Fruit fly (Drosophila melanogaster) whole organism, embryonic: ENCODE data around the gene Tsp74F.
A peak's percentile ranks its signal among the peaks of the same experiment; 100 is the strongest.

ENCODE experiments used
- CG1024 ChIP-seq: fragments of 200-800 bp; sonication (Bioruptor generic); IDR thresholded peaks from 2 replicates; pipeline ENCODE4 v1.3.6; 2022; ENCODE audit warnings: missing biosample characterization, missing genetic modification characterization
- CG10274 ChIP-seq: fragments of 200-800 bp; sonication (Bioruptor generic); optimal IDR thresholded peaks from 3 replicates; lab custom pipeline; 2017; ENCODE audit warnings: missing biosample characterization, mild to moderate bottlenecking, missing genetic modification characterization
- CG10462 ChIP-seq: fragments of 200-800 bp; sonication (Bioruptor generic); optimal IDR thresholded peaks from 2 replicates; lab custom pipeline; 2016; ENCODE audit warnings: missing biosample characterization, missing genetic modification characterization
- CG10543 ChIP-seq: fragments of 200-800 bp; sonication (Bioruptor generic); optimal IDR thresholded peaks from 3 replicates; lab custom pipeline; 2017; ENCODE audit warnings: missing biosample characterization, mild to moderate bottlenecking, missing genetic modification characterization, moderate library complexity
- CG10565 ChIP-seq: fragments of 200-800 bp; sonication (Bioruptor generic); optimal IDR thresholded peaks from 3 replicates; lab custom pipeline; 2016; ENCODE audit warnings: missing biosample characterization, mild to moderate bottlenecking, missing genetic modification characterization
- CG10979 ChIP-seq: fragments of 200-800 bp; sonication (Bioruptor generic); optimal IDR thresholded peaks from 2 replicates; lab custom pipeline; 2018; ENCODE audit warnings: missing biosample characterization, mild to moderate bottlenecking, missing genetic modification characterization, moderate library complexity
- CG11696 ChIP-seq: fragments of 200-800 bp; sonication (Bioruptor generic); IDR thresholded peaks from 2 replicates; pipeline ENCODE4 v1.3.6; 2022; ENCODE audit warnings: missing biosample characterization, missing genetic modification characterization
- CG11723 ChIP-seq: fragments of 200-800 bp; sonication (Bioruptor generic); optimal IDR thresholded peaks from 2 replicates; lab custom pipeline; 2017; ENCODE audit warnings: missing biosample characterization, mild to moderate bottlenecking, missing genetic modification characterization
- CG13775 ChIP-seq: fragments of 200-800 bp; sonication (Bioruptor generic); optimal IDR thresholded peaks from 3 replicates; lab custom pipeline; 2017; ENCODE audit warnings: missing biosample characterization, mild to moderate bottlenecking, missing genetic modification characterization
- CG14014 ChIP-seq: fragments of 200-800 bp; sonication (Bioruptor generic); IDR thresholded peaks from 2 replicates; pipeline ENCODE4 v1.3.6; 2022; ENCODE audit warnings: missing biosample characterization, missing genetic modification characterization
- CG14050 ChIP-seq: fragments of 200-800 bp; sonication (Bioruptor generic); IDR thresholded peaks from 3 replicates; pipeline ENCODE4 v1.3.6; 2022; ENCODE audit warnings: missing biosample characterization, missing genetic modification characterization
- CG18476 ChIP-seq: fragments of 200-800 bp; sonication (Bioruptor generic); optimal IDR thresholded peaks from 2 replicates; lab custom pipeline; 2016; ENCODE audit warnings: missing biosample characterization, mild to moderate bottlenecking, missing genetic modification characterization
- CG2120 ChIP-seq: fragments of 200-800 bp; sonication (Bioruptor generic); optimal IDR thresholded peaks from 3 replicates; lab custom pipeline; 2016; ENCODE audit warnings: missing biosample characterization, missing genetic modification characterization
- CG2875 ChIP-seq: fragments of 200-800 bp; sonication (Bioruptor generic); optimal IDR thresholded peaks from 2 replicates; lab custom pipeline; 2017; ENCODE audit warnings: missing biosample characterization, mild to moderate bottlenecking, missing genetic modification characterization, missing genetic modification reagents
- CG2889 ChIP-seq: fragments of 200-800 bp; sonication (Bioruptor generic); IDR thresholded peaks from 3 replicates; pipeline ENCODE4 v1.3.6; 2022; ENCODE audit warnings: missing biosample characterization, missing genetic modification characterization
- CG30403 ChIP-seq: fragments of 200-800 bp; sonication (Bioruptor generic); optimal IDR thresholded peaks from 3 replicates; lab custom pipeline; 2016; ENCODE audit warnings: missing biosample characterization, missing genetic modification characterization
- CG3407 ChIP-seq: fragments of 200-800 bp; sonication (Bioruptor generic); optimal IDR thresholded peaks from 2 replicates; lab custom pipeline; 2018; ENCODE audit warnings: missing biosample characterization, mild to moderate bottlenecking, missing genetic modification characterization
- CG42726 ChIP-seq: fragments of 200-800 bp; sonication (Bioruptor generic); IDR thresholded peaks from 2 replicates; pipeline ENCODE4 v1.3.6; 2022; ENCODE audit warnings: missing biosample characterization, missing genetic modification characterization; ENCODE audit not compliant: partially characterized antibody
- CG4707 ChIP-seq: fragments of 200-800 bp; sonication (Bioruptor generic); optimal IDR thresholded peaks from 2 replicates; lab custom pipeline; 2018; ENCODE audit warnings: missing biosample characterization, mild to moderate bottlenecking, missing genetic modification characterization, moderate library complexity
- CG6254 ChIP-seq: fragments of 200-800 bp; sonication (Bioruptor generic); optimal IDR thresholded peaks from 3 replicates; lab custom pipeline; 2017; ENCODE audit warnings: mild to moderate bottlenecking, missing biosample characterization, missing genetic modification reagents, missing genetic modification characterization
- CG6654 ChIP-seq: fragments of 200-800 bp; sonication (Bioruptor generic); optimal IDR thresholded peaks from 2 replicates; lab custom pipeline; 2017; ENCODE audit warnings: missing biosample characterization, mild to moderate bottlenecking, missing genetic modification characterization
- CG6854 ChIP-seq: fragments of 200-800 bp; sonication (Bioruptor generic); optimal IDR thresholded peaks from 3 replicates; lab custom pipeline; 2017; ENCODE audit warnings: missing biosample characterization, mild to moderate bottlenecking, missing genetic modification characterization
- CG7786 ChIP-seq: fragments of 200-800 bp; sonication (Bioruptor generic); optimal IDR thresholded peaks from 2 replicates; lab custom pipeline; 2016; ENCODE audit warnings: missing biosample characterization, missing genetic modification characterization
- CG9876 ChIP-seq: fragments of 200-800 bp; sonication (Bioruptor generic); optimal IDR thresholded peaks from 2 replicates; lab custom pipeline; 2016; ENCODE audit warnings: missing biosample characterization, missing genetic modification characterization
- D19B ChIP-seq: fragments of 200-800 bp; sonication (Bioruptor generic); optimal IDR thresholded peaks from 2 replicates; lab custom pipeline; 2017; ENCODE audit warnings: missing biosample characterization, mild to moderate bottlenecking, missing genetic modification characterization
- Dad ChIP-seq: fragments of 200-800 bp; sonication (Bioruptor generic); optimal IDR thresholded peaks from 3 replicates; lab custom pipeline; 2016; ENCODE audit warnings: missing biosample characterization, missing genetic modification characterization
- Dbx ChIP-seq: fragments of 200-800 bp; sonication (Bioruptor generic); IDR thresholded peaks from 3 replicates; pipeline ENCODE4 v1.3.6; 2022; ENCODE audit warnings: missing biosample characterization, missing genetic modification characterization
- Fer1 ChIP-seq: fragments of 200-800 bp; sonication (Bioruptor generic); optimal IDR thresholded peaks from 2 replicates; lab custom pipeline; 2017; ENCODE audit warnings: missing biosample characterization, mild to moderate bottlenecking, missing genetic modification characterization
- HmgZ ChIP-seq: fragments of 200-800 bp; sonication (Bioruptor generic); optimal IDR thresholded peaks from 2 replicates; lab custom pipeline; 2018; ENCODE audit warnings: missing biosample characterization, mild to moderate bottlenecking, missing genetic modification characterization
- Jarid2 ChIP-seq: fragments of 200-800 bp; sonication (Bioruptor generic); optimal IDR thresholded peaks from 3 replicates; lab custom pipeline; 2017; ENCODE audit warnings: mild to moderate bottlenecking, missing biosample characterization, missing genetic modification reagents, missing genetic modification characterization
- PHDP ChIP-seq: fragments of 200-800 bp; sonication (Bioruptor generic); optimal IDR thresholded peaks from 3 replicates; lab custom pipeline; 2018; ENCODE audit warnings: missing biosample characterization, mild to moderate bottlenecking, missing genetic modification characterization, moderate library complexity
- Ptx1 ChIP-seq: fragments of 200-800 bp; sonication (Bioruptor generic); IDR thresholded peaks from 2 replicates; pipeline ENCODE4 v1.3.6; 2022; ENCODE audit warnings: missing biosample characterization, missing genetic modification characterization
- Six4 ChIP-seq: fragments of 200-800 bp; sonication (Bioruptor generic); optimal IDR thresholded peaks from 2 replicates; lab custom pipeline; 2016; ENCODE audit warnings: missing biosample characterization, missing genetic modification characterization
- Spps ChIP-seq: fragments of 200-800 bp; sonication (Bioruptor generic); optimal IDR thresholded peaks from 2 replicates; lab custom pipeline; 2018; ENCODE audit warnings: missing biosample characterization, mild to moderate bottlenecking, missing genetic modification characterization
- Tbp ChIP-seq: fragments of >200 bp; optimal IDR thresholded peaks from 2 replicates; lab custom pipeline; 2018; ENCODE audit warnings: missing biosample characterization, missing genetic modification characterization
- az2 ChIP-seq: fragments of 200-800 bp; sonication (Bioruptor generic); optimal IDR thresholded peaks from 3 replicates; lab custom pipeline; 2016; ENCODE audit warnings: missing biosample characterization, missing genetic modification characterization
- cad ChIP-seq: fragments of >200 bp; optimal IDR thresholded peaks from 2 replicates; lab custom pipeline; 2017; ENCODE audit warnings: missing biosample characterization, missing genetic modification characterization
- da ChIP-seq: fragments of 200-800 bp; sonication (Bioruptor generic); optimal IDR thresholded peaks from 2 replicates; lab custom pipeline; 2016; ENCODE audit warnings: missing biosample characterization, missing genetic modification characterization
- dati ChIP-seq: fragments of 200-800 bp; sonication (Bioruptor generic); IDR thresholded peaks from 2 replicates; pipeline ENCODE4 v1.3.6; 2022; ENCODE audit warnings: missing biosample characterization, missing genetic modification characterization
- dimm ChIP-seq: fragments of 200-800 bp; sonication (Bioruptor generic); IDR thresholded peaks from 2 replicates; pipeline ENCODE4 v1.3.6; 2022; ENCODE audit warnings: missing biosample characterization, missing genetic modification characterization
- grau ChIP-seq: fragments of 200-800 bp; optimal IDR thresholded peaks from 3 replicates; lab custom pipeline; 2019; ENCODE audit warnings: missing biosample characterization, mild to moderate bottlenecking, missing genetic modification characterization, moderate library complexity
- inv ChIP-seq: fragments of 200-800 bp; sonication (Bioruptor generic); IDR thresholded peaks from 2 replicates; pipeline ENCODE4 v1.3.6; 2022; ENCODE audit warnings: missing biosample characterization, missing genetic modification characterization; ENCODE audit not compliant: partially characterized antibody
- jigr1 ChIP-seq: fragments of 200-800 bp; sonication (Bioruptor generic); IDR thresholded peaks from 3 replicates; pipeline ENCODE4 v1.3.6; 2022; ENCODE audit warnings: missing biosample characterization, missing genetic modification characterization
- mld ChIP-seq: fragments of 200-800 bp; sonication (Bioruptor generic); IDR thresholded peaks from 3 replicates; pipeline ENCODE4 v1.3.6; 2022; ENCODE audit warnings: missing biosample characterization, missing genetic modification characterization; ENCODE audit not compliant: partially characterized antibody
- nerfin-2 ChIP-seq: fragments of 200-800 bp; sonication (Bioruptor generic); IDR thresholded peaks from 2 replicates; pipeline ENCODE4 v1.3.6; 2022; ENCODE audit warnings: missing biosample characterization, missing genetic modification characterization; ENCODE audit not compliant: partially characterized antibody
- org-1 ChIP-seq: fragments of 200-800 bp; sonication (Bioruptor generic); optimal IDR thresholded peaks from 2 replicates; lab custom pipeline; 2017; ENCODE audit warnings: missing biosample characterization, missing genetic modification characterization
- p53 ChIP-seq: fragments of 200-800 bp; sonication (Bioruptor generic); optimal IDR thresholded peaks from 2 replicates; lab custom pipeline; 2016; ENCODE audit warnings: missing biosample characterization, missing genetic modification characterization
- run ChIP-seq: fragments of 200-800 bp; sonication (Bioruptor generic); optimal IDR thresholded peaks from 3 replicates; lab custom pipeline; 2018; ENCODE audit warnings: missing biosample characterization, mild to moderate bottlenecking, missing genetic modification characterization
- sim ChIP-seq: fragments of 200-800 bp; sonication (Bioruptor generic); IDR thresholded peaks from 2 replicates; pipeline ENCODE4 v1.3.6; 2022; ENCODE audit warnings: missing biosample characterization, missing genetic modification characterization
- vfl ChIP-seq: fragments of 200-800 bp; sonication (Bioruptor generic); optimal IDR thresholded peaks from 2 replicates; lab custom pipeline; 2016; ENCODE audit warnings: missing biosample characterization, missing genetic modification characterization
- vvl ChIP-seq: fragments of 200-800 bp; sonication (Bioruptor generic); IDR thresholded peaks from 2 replicates; pipeline ENCODE4 v1.3.6; 2022; ENCODE audit warnings: missing biosample characterization, missing genetic modification characterization

Tsp74F gene

DNA sequence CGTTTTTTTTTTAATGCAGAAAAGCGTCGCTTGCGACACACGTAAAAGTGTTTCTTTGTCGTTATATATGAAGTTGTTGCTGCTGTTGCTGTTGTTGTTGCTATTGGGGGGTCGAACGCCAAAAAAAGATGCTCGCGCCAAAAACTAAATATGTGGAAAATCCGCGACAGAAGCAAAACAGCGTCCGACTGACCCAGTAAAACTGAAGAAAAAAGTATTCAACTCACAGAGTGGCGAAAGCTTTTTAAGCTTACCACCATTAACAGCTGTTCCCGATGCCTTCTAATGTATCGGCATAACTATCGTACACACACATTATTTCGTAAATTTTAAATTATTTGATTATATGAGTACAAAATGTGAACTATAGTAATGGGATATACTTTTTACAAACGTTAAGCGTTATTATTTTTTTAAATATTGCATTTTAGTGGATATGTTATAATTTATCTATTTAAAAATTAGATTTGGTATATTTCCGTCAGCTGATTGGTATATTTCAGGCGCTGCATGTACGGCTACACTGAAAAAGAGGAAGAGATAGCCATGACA lies 12.0 kb upstream of the Tsp74F start, which contains the start of the genes Prestin and Wdr92 (continued):
- no peak for TF ChIP-seq CG6654 (GFP tag; lab: Kevin White, UChicago)
- no peak for TF ChIP-seq CG1024 (GFP tag; lab: Robert Waterston, UW)
- no peak for TF ChIP-seq CG9876 (GFP tag; lab: Kevin White, UChicago)
- no peak for TF ChIP-seq dimm (GFP tag; lab: Robert Waterston, UW)
- TF ChIP-seq Tbp = no peak
- TF ChIP-seq sim (GFP tag; lab: Robert Waterston, UW) = no peak
- TF ChIP-seq vvl (GFP tag; lab: Robert Waterston, UW) = peak; percentile 43; the same call in 1 of the 2 replicates
- peak; percentile 45 for TF ChIP-seq CG10543 (GFP tag; lab: Kevin White, UChicago)
- no peak for TF ChIP-seq Ptx1
- TF ChIP-seq da = no peak
- TF ChIP-seq CG6254 (GFP tag; lab: Kevin White, UChicago) = no peak
- TF ChIP-seq CG7786 (GFP tag; lab: Kevin White, UChicago) = no peak
- TF ChIP-seq CG4707 = no peak
- TF ChIP-seq CG42726 = no peak
- TF ChIP-seq mld = peak; percentile 62; the same call in 2 of the 3 replicates
- no peak for TF ChIP-seq vfl (GFP tag; lab: Kevin White, UChicago)
- TF ChIP-seq CG13775 (GFP tag; lab: Kevin White, UChicago) = peak; percentile 4
- no peak; the same call in 1 of the 2 replicates for TF ChIP-seq CG14014 (GFP tag; lab: Robert Waterston, UW)
- TF ChIP-seq cad (GFP tag; lab: Kevin White, UChicago) = no peak
- TF ChIP-seq p53 = no peak
- peak; percentile 56; the same call in 1 of the 2 replicates for TF ChIP-seq nerfin-2 (GFP tag; lab: Robert Waterston, UW)
- TF ChIP-seq CG10274 (GFP tag; lab: Kevin White, UChicago) = no peak
- TF ChIP-seq HmgZ (tag; lab: Kevin White, UChicago) = no peak
- TF ChIP-seq D19B = no peak
- no peak for TF ChIP-seq az2 (GFP tag; lab: Kevin White, UChicago)
- TF ChIP-seq Dbx (GFP tag; lab: Robert Waterston, UW) = peak; percentile 63; the same call in 2 of the 3 replicates
- TF ChIP-seq CG2120 = peak; percentile 36
- no peak for TF ChIP-seq jigr1 (GFP tag; lab: Robert Waterston, UW)
- peak; percentile 28 for TF ChIP-seq PHDP
- no peak for TF ChIP-seq CG18476 (GFP tag; lab: Kevin White, UChicago)
- TF ChIP-seq CG10979 (tag; lab: Kevin White, UChicago) = no peak
- no peak for TF ChIP-seq Six4 (GFP tag; lab: Kevin White, UChicago)
- peak; percentile 76 for TF ChIP-seq inv (GFP tag; lab: Robert Waterston, UW)
- no peak for TF ChIP-seq CG10462 (GFP tag; lab: Kevin White, UChicago)
- TF ChIP-seq CG11696 (GFP tag; lab: Robert Waterston, UW) = no peak
- no peak for TF ChIP-seq run
- no peak for TF ChIP-seq CG2875
- peak; percentile 97 for TF ChIP-seq Jarid2 (GFP tag; lab: Kevin White, UChicago)
- no peak for TF ChIP-seq CG3407 (GFP tag; lab: Kevin White, UChicago)
- TF ChIP-seq dati = no peak
- TF ChIP-seq CG11723 = no peak
- TF ChIP-seq CG14050 (GFP tag; lab: Robert Waterston, UW) = no peak
- TF ChIP-seq CG30403 (GFP tag; lab: Kevin White, UChicago) = no peak
- TF ChIP-seq CG6854 (GFP tag; lab: Kevin White, UChicago) = peak; percentile 51
- no peak for TF ChIP-seq CG10565 (GFP tag; lab: Kevin White, UChicago)
- TF ChIP-seq org-1 (GFP tag; lab: Kevin White, UChicago) = no peak
- TF ChIP-seq Fer1 (GFP tag; lab: Kevin White, UChicago) = peak; percentile 72
- no peak for TF ChIP-seq Spps (tag; lab: Kevin White, UChicago)
- peak; percentile 23 for TF ChIP-seq grau
- TF ChIP-seq CG2889 (GFP tag; lab: Robert Waterston, UW) = no peak
- no peak for TF ChIP-seq Dad (GFP tag; lab: Kevin White, UChicago)
